Fruit fly (Drosophila melanogaster) whole organism, prepupa: Measurements from ENCODE around the gene Dbx.

ENCODE experiments used
- CG10631 ChIP-seq: fragments of 200-800 bp; sonication (Bioruptor generic); optimal IDR thresholded peaks from 2 replicates; lab custom pipeline; 2016; ENCODE audit warnings: missing biosample characterization, missing genetic modification characterization
- CG10669 ChIP-seq: fragments of 200-800 bp; sonication (Bioruptor generic); optimal IDR thresholded peaks from 3 replicates; lab custom pipeline; 2018; ENCODE audit warnings: missing biosample characterization, mild to moderate bottlenecking, missing genetic modification characterization, moderate library complexity
- CG11294 ChIP-seq: fragments of 200-800 bp; sonication (Bioruptor generic); IDR thresholded peaks from 2 replicates; pipeline ENCODE4 v1.3.6; 2022; ENCODE audit warnings: missing biosample characterization, missing genetic modification characterization
- CG11762 ChIP-seq: fragments of 200-800 bp; sonication (Bioruptor generic); optimal IDR thresholded peaks from 3 replicates; lab custom pipeline; 2016; ENCODE audit warnings: missing biosample characterization, missing genetic modification characterization; ENCODE audit not compliant: insufficient read depth
- CG15336 ChIP-seq: fragments of 200-800 bp; sonication (Bioruptor generic); IDR thresholded peaks from 2 replicates; pipeline ENCODE4 v1.3.6; 2022; ENCODE audit warnings: missing biosample characterization, missing genetic modification characterization
- CG1621 ChIP-seq: fragments of 200-800 bp; sonication (Bioruptor generic); optimal IDR thresholded peaks from 3 replicates; lab custom pipeline; 2018; ENCODE audit warnings: missing biosample characterization, mild to moderate bottlenecking, missing genetic modification characterization
- CG3032 ChIP-seq: fragments of 200-800 bp; optimal IDR thresholded peaks from 2 replicates; lab custom pipeline; 2019; ENCODE audit warnings: missing biosample characterization, mild to moderate bottlenecking, missing genetic modification characterization, moderate library complexity
- CG31627 ChIP-seq: fragments of 200-800 bp; sonication (Bioruptor generic); optimal IDR thresholded peaks from 3 replicates; lab custom pipeline; 2016; ENCODE audit warnings: missing biosample characterization, missing genetic modification characterization
- CG34406 ChIP-seq: fragments of 200-800 bp; sonication (Bioruptor generic); optimal IDR thresholded peaks from 3 replicates; lab custom pipeline; 2016; ENCODE audit warnings: missing biosample characterization, missing genetic modification characterization
- CG6163 ChIP-seq: fragments of 200-800 bp; sonication (Bioruptor generic); IDR thresholded peaks from 3 replicates; pipeline ENCODE4 v1.3.6; 2022; ENCODE audit warnings: missing biosample characterization, missing genetic modification characterization
- CG6276 ChIP-seq: fragments of 200-800 bp; sonication (Bioruptor generic); optimal IDR thresholded peaks from 2 replicates; lab custom pipeline; 2017; ENCODE audit warnings: missing biosample characterization, mild to moderate bottlenecking, missing genetic modification characterization
- CG6792 ChIP-seq: fragments of 200-800 bp; sonication (Bioruptor generic); optimal IDR thresholded peaks from 3 replicates; lab custom pipeline; 2016; ENCODE audit warnings: missing biosample characterization, missing genetic modification characterization
- CG8119 ChIP-seq: fragments of 200-800 bp; sonication (Bioruptor generic); IDR thresholded peaks from 3 replicates; pipeline ENCODE4 v1.3.6; 2022; ENCODE audit warnings: missing biosample characterization, missing genetic modification characterization
- CG8319 ChIP-seq: fragments of 200-800 bp; sonication (Bioruptor generic); optimal IDR thresholded peaks from 3 replicates; lab custom pipeline; 2016; ENCODE audit warnings: missing biosample characterization, missing genetic modification characterization
- CG8632 ChIP-seq: fragments of 200-800 bp; sonication (Bioruptor generic); optimal IDR thresholded peaks from 3 replicates; lab custom pipeline; 2016; ENCODE audit warnings: missing biosample characterization, missing genetic modification characterization
- CG9139 ChIP-seq: fragments of 200-800 bp; sonication (Bioruptor generic); optimal IDR thresholded peaks from 3 replicates; lab custom pipeline; 2017; ENCODE audit warnings: missing biosample characterization, mild to moderate bottlenecking, missing genetic modification characterization
- Eip75B ChIP-seq: fragments of 200-800 bp; sonication (Bioruptor generic); optimal IDR thresholded peaks from 3 replicates; lab custom pipeline; 2016; ENCODE audit warnings: missing biosample characterization, missing genetic modification characterization
- Eip78C ChIP-seq: fragments of 200-800 bp; sonication (Bioruptor generic); peaks from one replicate; lab custom pipeline; 2016; ENCODE audit warnings: missing biosample characterization, missing genetic modification characterization
- Eip93F ChIP-seq: fragments of 200-800 bp; sonication (Bioruptor generic); optimal IDR thresholded peaks from 2 replicates; lab custom pipeline; 2016; ENCODE audit warnings: missing biosample characterization, mild to moderate bottlenecking, missing genetic modification characterization
- Ets21C ChIP-seq: fragments of 200-800 bp; sonication (Bioruptor generic); optimal IDR thresholded peaks from 3 replicates; lab custom pipeline; 2016; ENCODE audit warnings: missing biosample characterization, missing genetic modification characterization
- Ets96B ChIP-seq: fragments of 200-800 bp; optimal IDR thresholded peaks from 2 replicates; lab custom pipeline; 2019; ENCODE audit warnings: missing biosample characterization, mild to moderate bottlenecking, missing genetic modification characterization, moderate library complexity
- Hr39 ChIP-seq: fragments of 200-800 bp; sonication (Bioruptor generic); optimal IDR thresholded peaks from 2 replicates; lab custom pipeline; 2016; ENCODE audit warnings: missing biosample characterization, missing genetic modification characterization
- Hr4 ChIP-seq: fragments of 200-800 bp; sonication (Bioruptor generic); optimal IDR thresholded peaks from 3 replicates; lab custom pipeline; 2016; ENCODE audit warnings: missing biosample characterization, missing genetic modification characterization
- Lpt ChIP-seq: fragments of 200-800 bp; sonication (Bioruptor generic); optimal IDR thresholded peaks from 3 replicates; lab custom pipeline; 2016; ENCODE audit warnings: missing biosample characterization, missing genetic modification characterization
- Met ChIP-seq: fragments of 200-800 bp; sonication (Bioruptor generic); optimal IDR thresholded peaks from 3 replicates; lab custom pipeline; 2016; ENCODE audit warnings: missing biosample characterization, missing genetic modification characterization
- OdsH ChIP-seq: fragments of 200-800 bp; sonication (Bioruptor generic); optimal IDR thresholded peaks from 3 replicates; lab custom pipeline; 2016; ENCODE audit warnings: missing biosample characterization, missing genetic modification characterization
- Smox ChIP-seq: fragments of 200-800 bp; sonication (Bioruptor generic); optimal IDR thresholded peaks from 3 replicates; lab custom pipeline; 2016; ENCODE audit warnings: missing biosample characterization, missing genetic modification characterization
- Sox15 ChIP-seq: fragments of 200-800 bp; sonication (Bioruptor generic); optimal IDR thresholded peaks from 3 replicates; lab custom pipeline; 2016; ENCODE audit warnings: missing biosample characterization, missing genetic modification characterization
- acj6 ChIP-seq: fragments of 200-800 bp; sonication (Bioruptor generic); optimal IDR thresholded peaks from 3 replicates; lab custom pipeline; 2016; ENCODE audit warnings: missing biosample characterization, missing genetic modification characterization
- cyc ChIP-seq: fragments of 200-800 bp; sonication (Bioruptor generic); optimal IDR thresholded peaks from 3 replicates; lab custom pipeline; 2016; ENCODE audit warnings: missing biosample characterization, missing genetic modification characterization
- dac ChIP-seq: fragments of 200-800 bp; sonication (Bioruptor generic); optimal IDR thresholded peaks from 2 replicates; lab custom pipeline; 2017; ENCODE audit warnings: missing biosample characterization, mild to moderate bottlenecking, missing genetic modification characterization
- fd85E ChIP-seq: fragments of 200-800 bp; sonication (Bioruptor generic); optimal IDR thresholded peaks from 3 replicates; lab custom pipeline; 2016; ENCODE audit warnings: missing biosample characterization, missing genetic modification characterization
- fkh ChIP-seq: fragments of 200-800 bp; sonication (Bioruptor generic); optimal IDR thresholded peaks from 3 replicates; lab custom pipeline; 2017; ENCODE audit warnings: missing biosample characterization, mild to moderate bottlenecking, missing genetic modification characterization, moderate library complexity
- net ChIP-seq: fragments of 200-800 bp; sonication (Bioruptor generic); optimal IDR thresholded peaks from 3 replicates; lab custom pipeline; 2016; ENCODE audit warnings: missing biosample characterization, missing genetic modification characterization
- ss ChIP-seq, 2 experiments: fragments of 200-800 bp; sonication (Bioruptor generic); optimal IDR thresholded peaks; 2 replicates in 1 of 2; 3 replicates in 1 of 2; lab custom pipeline; 2017 to 2018; ENCODE audit warnings: mild to moderate bottlenecking in 2 of 2, missing biosample characterization in 2 of 2, missing genetic modification characterization in 2 of 2, moderate library complexity in 1 of 2
- svp ChIP-seq: fragments of 200-800 bp; sonication (Bioruptor generic); peaks from one replicate; lab custom pipeline; 2016; ENCODE audit warnings: missing biosample characterization, missing genetic modification characterization
- topi ChIP-seq: fragments of 200-800 bp; sonication (Bioruptor generic); optimal IDR thresholded peaks from 3 replicates; lab custom pipeline; 2016; ENCODE audit warnings: missing biosample characterization, missing genetic modification characterization
- vri ChIP-seq: fragments of 200-800 bp; sonication (Bioruptor generic); optimal IDR thresholded peaks from 3 replicates; lab custom pipeline; 2016; ENCODE audit warnings: missing biosample characterization, mild to moderate bottlenecking, missing genetic modification characterization

Dbx gene

DNA sequence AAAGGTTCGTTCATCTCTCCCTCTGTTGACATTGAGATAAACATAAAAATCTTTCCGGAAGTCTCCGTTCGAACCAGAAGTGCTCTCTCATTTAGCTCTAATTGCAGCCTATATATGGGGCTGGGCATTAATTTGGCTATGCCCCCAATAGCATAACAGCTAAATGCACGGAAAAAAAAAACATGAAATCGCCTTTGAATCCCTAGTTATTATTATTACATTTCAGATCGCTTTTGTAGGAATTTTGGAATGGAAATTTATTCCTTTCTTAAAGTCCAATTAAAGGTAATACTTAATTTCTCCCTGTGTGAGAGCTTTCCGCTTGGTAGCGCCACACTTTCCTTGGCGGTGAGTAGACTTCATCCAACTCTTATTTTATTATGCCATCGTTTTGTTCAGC, 14.9 kb upstream of the Dbx start (continued):
- TF ChIP-seq CG8632, result no peak
- no peak for TF ChIP-seq CG34406 (GFP tag; lab: Kevin White, UChicago)
- TF ChIP-seq fd85E (GFP tag; lab: Kevin White, UChicago), result no peak
- no peak for TF ChIP-seq net (GFP tag; lab: Kevin White, UChicago)
- TF ChIP-seq CG6792, result no peak
- TF ChIP-seq vri (GFP tag; lab: Kevin White, UChicago), result no peak
- TF ChIP-seq Sox15 (GFP tag; lab: Kevin White, UChicago), result no peak
- TF ChIP-seq CG8119 (GFP tag; lab: Robert Waterston, UW), result no peak
- peak in 1 of 2 experiments; percentile 0 for TF ChIP-seq ss (GFP tag; optimal IDR thresholded peaks at IDR 0.05; lab: Kevin White, UChicago)
- TF ChIP-seq Hr39 (GFP tag; lab: Kevin White, UChicago), result no peak
- no peak for TF ChIP-seq CG3032 (tag; lab: Kevin White, UChicago)
- no peak for TF ChIP-seq CG8319 (GFP tag; lab: Kevin White, UChicago)
- TF ChIP-seq topi (GFP tag; lab: Kevin White, UChicago), result no peak
- TF ChIP-seq CG1621 (tag; lab: Kevin White, UChicago), result no peak
- no peak for TF ChIP-seq Eip75B (GFP tag; lab: Kevin White, UChicago)
- TF ChIP-seq CG11762 (GFP tag; lab: Kevin White, UChicago), result no peak
- no peak for TF ChIP-seq Ets21C

DNA sequence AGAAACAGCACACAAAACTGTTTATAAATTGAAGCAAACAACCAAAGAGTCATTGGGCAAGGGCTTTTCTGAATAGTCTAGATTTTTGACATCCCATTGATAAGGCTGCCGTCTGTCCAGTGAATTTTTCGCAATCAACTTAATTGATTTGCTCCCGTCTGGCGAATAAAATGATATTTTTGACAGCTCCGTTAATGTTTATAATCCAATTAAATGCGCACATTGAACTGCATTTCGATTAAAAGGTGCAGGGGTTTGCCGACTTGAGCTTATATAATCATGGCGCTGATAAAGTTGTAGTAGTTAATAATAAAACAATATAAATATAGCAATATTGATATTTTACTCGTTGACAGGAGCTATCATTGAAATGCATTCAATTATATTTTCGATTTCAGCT, 12.1 kb upstream of the Dbx start:
- TF ChIP-seq CG15336 (no peak), vri (GFP tag; lab: Kevin White, UChicago) (peak; percentile 27), svp (GFP tag; lab: Kevin White, UChicago) (peak; percentile 93)

- TF ChIP-seq dac (GFP tag; lab: Kevin White, UChicago) (no peak), cyc (no peak), Eip78C (peak; percentile 32), Met (GFP tag; lab: Kevin White, UChicago) (no peak), CG6276 (GFP tag; lab: Kevin White, UChicago) (no peak), CG34406 (GFP tag; lab: Kevin White, UChicago) (no peak), Smox (GFP tag; lab: Kevin White, UChicago) (no peak), OdsH (no peak), Lpt (no peak), CG10631 (GFP tag; lab: Kevin White, UChicago) (no peak), ss (GFP tag; optimal IDR thresholded peaks at IDR 0.05; lab: Kevin White, UChicago) (peak in 1 of 2 experiments; percentile 16), CG6792 (no peak), net (GFP tag; lab: Kevin White, UChicago) (no peak), CG9139 (GFP tag; lab: Kevin White, UChicago) (no peak), CG6163 (GFP tag; lab: Robert Waterston, UW) (0 out of 3 replicates have a peak, but pooled peaks have one; percentile 40), CG11294 (GFP tag; lab: Robert Waterston, UW) (no peak), acj6 (GFP tag; lab: Kevin White, UChicago) (no peak), CG3032 (tag; lab: Kevin White, UChicago) (no peak), Ets21C (no peak), Eip93F (GFP tag; lab: Kevin White, UChicago) (no peak), CG8319 (GFP tag; lab: Kevin White, UChicago) (no peak), CG31627 (no peak), Ets96B (tag; lab: Kevin White, UChicago) (no peak), svp (GFP tag; lab: Kevin White, UChicago) (peak; percentile 64), fkh (no peak), Hr4 (GFP tag; lab: Kevin White, UChicago) (no peak), CG10669 (no peak)
Observed at dm6 chr3L:1910107-1910506, 11.0 kb upstream of the Dbx start, which contains the start of gene dsb. Gene dsb, minus strand, starts transcription at chr3L:1910197.
